Worm (Caenorhabditis elegans) whole organism, L4/young adult: ENCODE results near the gene fubl-1.

Experiments
- W03F9.2 ChIP-seq: fragments of 150-350 bp; optimal IDR thresholded peaks from 2 replicates; lab custom pipeline; 2014; ENCODE audit warnings: missing biosample characterization, missing genetic modification characterization
- dao-5 ChIP-seq: sonication (generic microtip); optimal IDR thresholded peaks from 2 replicates; lab custom pipeline; 2016; ENCODE audit warnings: missing genotype, missing genetic modification characterization, moderate library complexity, missing compliant biosample characterization
- him-1 ChIP-seq: sonication (generic microtip); optimal IDR thresholded peaks from 2 replicates; lab custom pipeline; 2016; ENCODE audit warnings: missing genotype, missing genetic modification reagents, missing genetic modification characterization, missing compliant biosample characterization

DNA sequence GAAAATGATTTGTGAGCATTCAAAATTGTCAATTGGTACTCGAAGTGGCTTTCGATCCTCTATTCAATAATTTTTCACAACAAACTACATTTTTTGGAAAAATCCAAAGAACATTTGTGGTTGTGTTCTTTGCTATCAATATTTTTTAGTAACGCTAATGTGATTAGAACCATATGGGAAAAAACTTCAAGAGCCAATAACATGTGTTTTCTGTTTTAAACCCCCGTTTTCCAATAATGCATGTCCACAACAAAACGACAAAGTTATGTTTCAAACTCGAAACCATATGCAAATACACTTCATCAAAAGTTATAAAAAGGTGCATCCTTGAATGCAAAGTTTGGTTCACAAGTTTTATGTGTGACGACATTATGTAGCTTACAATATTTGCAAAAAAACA is 47.2 kb upstream of the fubl-1 start:
- TF ChIP-seq W03F9.2 (tag; lab: Kevin White, UChicago): no peak
- TF ChIP-seq dao-5 (tag; lab: Kevin White, UChicago): no peak
- no peak for TF ChIP-seq him-1
